Worm (Caenorhabditis elegans): ENCODE results near the gene Y48B6A.5.

DNA sequence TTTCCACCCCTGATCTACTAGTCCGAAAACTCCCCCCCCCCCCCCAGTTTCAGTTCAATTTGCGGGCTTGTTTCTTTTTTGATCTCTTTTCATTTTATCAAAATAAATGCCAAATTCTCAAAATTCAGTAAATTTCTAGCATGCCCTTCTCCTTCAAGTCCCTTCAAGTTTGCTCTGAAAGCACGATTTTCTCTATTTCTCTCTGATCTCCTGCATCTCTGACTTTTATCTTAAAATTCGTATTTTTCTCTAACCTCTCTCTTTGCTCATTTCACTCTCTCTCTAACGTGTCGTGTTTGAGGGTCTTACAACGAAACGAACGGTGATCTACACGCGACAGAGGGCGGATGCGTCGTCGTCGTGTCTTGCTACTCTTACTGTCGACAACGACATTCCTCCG, 30.3 kb upstream of the Y48B6A.5 start, which contains the start of gene ace-3:
- TF ChIP-seq pes-1 (GFP tag; IDR thresholded peaks at IDR 0.05) (no peak), aly-1 (tag; optimal IDR thresholded peaks at IDR 0.05) (no peak), hnd-1 (tag; optimal IDR thresholded peaks at IDR 0.05) (no peak), tbx-11 (GFP tag; IDR thresholded peaks at IDR 0.05) (no peak), ama-1 (optimal IDR thresholded peaks at IDR 0.05) (no peak), F13C5.2 (tag; optimal IDR thresholded peaks at IDR 0.05) (no peak), scrt-1 (GFP tag; IDR thresholded peaks at IDR 0.05) (no peak), sea-1 (GFP tag; conservative IDR thresholded peaks at IDR 0.05) (no peak), ets-7 (tag; optimal IDR thresholded peaks at IDR 0.05) (no peak), tra-4 (tag; optimal IDR thresholded peaks at IDR 0.05) (no peak), tbx-37 (GFP tag; conservative IDR thresholded peaks at IDR 0.05) (no peak), flt-1 (GFP tag; IDR thresholded peaks at IDR 0.05) (no peak), B0310.2 (tag; optimal IDR thresholded peaks at IDR 0.05) (no peak), ceh-13 (GFP tag; optimal IDR thresholded peaks at IDR 0.05) (no peak)
